Worm (Caenorhabditis elegans) whole organism, L2 larva: ENCODE results near the gene EEED8.18.

Experiments
- C34F6.9 ChIP-seq: fragments of 150-350 bp; optimal IDR thresholded peaks from 2 replicates; lab custom pipeline; 2014; ENCODE audit warnings: missing biosample characterization, missing genetic modification characterization
- F13H6.1 ChIP-seq: sonication (generic microtip); optimal IDR thresholded peaks from 2 replicates; lab custom pipeline; 2016; ENCODE audit warnings: missing genetic modification characterization, missing compliant biosample characterization
- Y55F3AM.14 ChIP-seq: fragments of 200-800 bp; sonication (Bioruptor generic); optimal IDR thresholded peaks from 2 replicates; lab custom pipeline; 2018; ENCODE audit warnings: mild to moderate bottlenecking, missing genetic modification characterization, missing compliant biosample characterization
- ZK546.5 ChIP-seq: sonication (generic microtip); optimal IDR thresholded peaks from 2 replicates; lab custom pipeline; 2017; ENCODE audit warnings: missing biosample characterization, missing genetic modification characterization
- alr-1 ChIP-seq: fragments of 150-350 bp; optimal IDR thresholded peaks from 2 replicates; lab custom pipeline; 2014; ENCODE audit warnings: missing biosample characterization, missing genetic modification characterization
- ama-1 ChIP-seq: fragments of 150-350 bp; optimal IDR thresholded peaks from 2 replicates; lab custom pipeline; 2018; ENCODE audit warnings: inconsistent platforms
- blmp-1 ChIP-seq: sonication (generic microtip); optimal IDR thresholded peaks from 2 replicates; lab custom pipeline; 2017; ENCODE audit warnings: missing genetic modification characterization, mild to moderate bottlenecking, missing compliant biosample characterization, antibody characterized with exemption, moderate library complexity; ENCODE audit not compliant: insufficient read depth
- ceh-16 ChIP-seq: fragments of 150-350 bp; optimal IDR thresholded peaks from 2 replicates; lab custom pipeline; 2014; ENCODE audit warnings: missing biosample characterization, missing genetic modification characterization
- ceh-82 ChIP-seq: fragments of 150-350 bp; optimal IDR thresholded peaks from 2 replicates; lab custom pipeline; 2014; ENCODE audit warnings: missing biosample characterization, missing genetic modification characterization
- crh-2 ChIP-seq: sonication (generic microtip); optimal IDR thresholded peaks from 2 replicates; lab custom pipeline; 2017; ENCODE audit warnings: missing biosample characterization, missing genetic modification characterization
- dmd-4 ChIP-seq: sonication (generic microtip); optimal IDR thresholded peaks from 2 replicates; lab custom pipeline; 2017; ENCODE audit warnings: missing biosample characterization, missing genetic modification characterization
- egl-27 ChIP-seq: sonication (generic microtip); optimal IDR thresholded peaks from 3 replicates; lab custom pipeline; 2017; ENCODE audit warnings: missing biosample characterization, missing genetic modification reagents, missing genetic modification characterization
- elt-1 ChIP-seq: fragments of 150-350 bp; optimal IDR thresholded peaks from 2 replicates; lab custom pipeline; 2014; ENCODE audit warnings: missing biosample characterization, missing genetic modification characterization
- fos-1 ChIP-seq: fragments of 150-350 bp; optimal IDR thresholded peaks from 2 replicates; lab custom pipeline; 2014; ENCODE audit warnings: missing biosample characterization, missing genetic modification characterization
- lin-11 ChIP-seq: fragments of 150-350 bp; sonication (generic microtip); optimal IDR thresholded peaks from 2 replicates; lab custom pipeline; 2014; ENCODE audit warnings: missing biosample characterization, missing genetic modification characterization, inconsistent platforms, mixed read lengths
- lin-39 ChIP-seq: fragments of 150-350 bp; optimal IDR thresholded peaks from 2 replicates; lab custom pipeline; 2014; ENCODE audit warnings: missing biosample characterization, missing genetic modification reagents, missing genetic modification characterization
- lsy-2 ChIP-seq, 2 experiments: fragments of 150-350 bp in 1 of 2; sonication (generic microtip) in 1 of 2; optimal IDR thresholded peaks; 2 replicates each; lab custom pipeline; 2014 to 2017; ENCODE audit warnings: missing biosample characterization in 2 of 2, missing genetic modification characterization in 2 of 2
- mdl-1 ChIP-seq, 2 experiments: fragments of 150-350 bp in 1 of 2; sonication (generic microtip) in 1 of 2; optimal IDR thresholded peaks; 2 replicates each; lab custom pipeline; 2017; ENCODE audit warnings: missing biosample characterization in 2 of 2, missing genetic modification characterization in 2 of 2
- nhr-10 ChIP-seq: sonication (generic microtip); optimal IDR thresholded peaks from 2 replicates; lab custom pipeline; 2017; ENCODE audit warnings: missing biosample characterization, missing genetic modification characterization
- nhr-12 ChIP-seq: fragments of 150-350 bp; optimal IDR thresholded peaks from 2 replicates; lab custom pipeline; 2014; ENCODE audit warnings: missing biosample characterization, missing genetic modification characterization
- nhr-129 ChIP-seq: fragments of 150-350 bp; optimal IDR thresholded peaks from 2 replicates; lab custom pipeline; 2014; ENCODE audit warnings: missing biosample characterization, missing genetic modification characterization
- nhr-21 ChIP-seq: fragments of 150-350 bp; optimal IDR thresholded peaks from 2 replicates; lab custom pipeline; 2014; ENCODE audit warnings: missing biosample characterization, missing genetic modification characterization
- nhr-237 ChIP-seq: fragments of 150-350 bp; optimal IDR thresholded peaks from 2 replicates; lab custom pipeline; 2014; ENCODE audit warnings: missing biosample characterization, missing genetic modification characterization
- nhr-25 ChIP-seq: fragments of 150-350 bp; sonication (generic microtip); optimal IDR thresholded peaks from 3 replicates; lab custom pipeline; 2014; ENCODE audit warnings: missing biosample characterization, missing genetic modification characterization
- nhr-6 ChIP-seq: fragments of 150-350 bp; optimal IDR thresholded peaks from 2 replicates; lab custom pipeline; 2014; ENCODE audit warnings: missing biosample characterization, missing genetic modification characterization
- nhr-77 ChIP-seq: fragments of 150-350 bp; optimal IDR thresholded peaks from 2 replicates; lab custom pipeline; 2014; ENCODE audit warnings: missing biosample characterization, missing genetic modification characterization
- peb-1 ChIP-seq: fragments of 150-350 bp; optimal IDR thresholded peaks from 2 replicates; lab custom pipeline; 2014; ENCODE audit warnings: missing biosample characterization, missing genetic modification characterization
- skn-1 ChIP-seq: sonication (generic microtip); optimal IDR thresholded peaks from 2 replicates; lab custom pipeline; 2017; ENCODE audit warnings: missing biosample characterization, missing genetic modification characterization
- sma-3 ChIP-seq: sonication (generic microtip); optimal IDR thresholded peaks from 2 replicates; lab custom pipeline; 2016; ENCODE audit warnings: missing genetic modification reagents, missing genetic modification characterization, missing compliant biosample characterization
- sma-9 ChIP-seq, 2 experiments: fragments of 150-350 bp in 1 of 2; sonication (generic microtip) in 1 of 2; optimal IDR thresholded peaks; 2 replicates each; lab custom pipeline; 2014 to 2016; ENCODE audit warnings: missing genetic modification characterization in 2 of 2, mild to moderate bottlenecking in 1 of 2, missing biosample characterization in 1 of 2, missing compliant biosample characterization in 1 of 2, missing genetic modification reagents in 1 of 2, moderate library complexity in 1 of 2
- snpc-4 ChIP-seq: fragments of 150-350 bp; optimal IDR thresholded peaks from 2 replicates; lab custom pipeline; 2014; ENCODE audit warnings: missing biosample characterization, missing genetic modification characterization
- unc-39 ChIP-seq: fragments of 150-350 bp; optimal IDR thresholded peaks from 2 replicates; lab custom pipeline; 2014; ENCODE audit warnings: missing biosample characterization, missing genetic modification characterization
- unc-55 ChIP-seq: fragments of 150-350 bp; sonication (generic microtip); optimal IDR thresholded peaks from 3 replicates; lab custom pipeline; 2014; ENCODE audit warnings: missing biosample characterization, missing genetic modification reagents, missing genetic modification characterization
- unc-62 ChIP-seq: fragments of 150-350 bp; optimal IDR thresholded peaks from 2 replicates; lab custom pipeline; 2014; ENCODE audit warnings: missing biosample characterization, missing genetic modification reagents, missing genetic modification characterization
- zag-1 ChIP-seq: fragments of 150-350 bp; optimal IDR thresholded peaks from 2 replicates; lab custom pipeline; 2014; ENCODE audit warnings: missing biosample characterization, missing genetic modification characterization
- ztf-4 ChIP-seq: fragments of 150-350 bp; optimal IDR thresholded peaks from 2 replicates; lab custom pipeline; 2014; ENCODE audit warnings: missing biosample characterization, missing genetic modification characterization

Gene EEED8.18

ce11 chrII:5412467-5412866 is at the start of gene EEED8.18, which contains the start of gene EEED8.13:
TSS of gene EEED8.18 (minus strand) at chrII:5412610.
TSS of gene EEED8.13 (minus strand) at chrII:5412567.
- no peak for TF ChIP-seq dmd-4
- no peak for TF ChIP-seq nhr-6 (tag; lab: Kevin White, UChicago)
- TF ChIP-seq lsy-2 (tag; optimal IDR thresholded peaks at IDR 0.05; lab: Kevin White, UChicago) = no peak
- no peak for TF ChIP-seq mdl-1 (tag; optimal IDR thresholded peaks at IDR 0.05; lab: Kevin White, UChicago)
- no peak for TF ChIP-seq nhr-77 (tag; lab: Kevin White, UChicago)
- TF ChIP-seq nhr-237 (tag; lab: Kevin White, UChicago) = no peak
- TF ChIP-seq unc-39 (tag; lab: Kevin White, UChicago) = no peak
- no peak for TF ChIP-seq blmp-1 (tag; lab: Kevin White, UChicago)
- TF ChIP-seq, all 48 proteins: peak for 0

ce11 chrII:5460911-5461310 is 48.5 kb upstream of the EEED8.18 start:
- TF ChIP-seq fos-1 (tag; lab: Kevin White, UChicago) (peak; percentile 44), ztf-4 (no peak), F13H6.1 (peak; percentile 46), unc-55 (GFP tag; lab: Kevin White, UChicago) (no peak), nhr-129 (tag; lab: Kevin White, UChicago) (no peak), lin-11 (tag; lab: Kevin White, UChicago) (no peak), zag-1 (tag; lab: Kevin White, UChicago) (no peak), ceh-82 (tag; lab: Kevin White, UChicago) (no peak), nhr-12 (tag; lab: Kevin White, UChicago) (no peak), nhr-25 (tag; lab: Kevin White, UChicago) (no peak), skn-1 (tag; lab: Kevin White, UChicago) (no peak), ama-1 (lab: Kevin White, UChicago) (no peak), snpc-4 (no peak), crh-2 (no peak), nhr-10 (tag; lab: Kevin White, UChicago) (no peak), egl-27 (no peak)

- TF ChIP-seq F13H6.1 (no peak), ZK546.5 (tag; lab: Kevin White, UChicago) (no peak), ceh-16 (no peak), nhr-25 (tag; lab: Kevin White, UChicago) (no peak), ztf-4 (no peak), peb-1 (tag; lab: Kevin White, UChicago) (no peak), elt-1 (tag; lab: Kevin White, UChicago) (no peak), nhr-237 (tag; lab: Kevin White, UChicago) (no peak), alr-1 (no peak), nhr-77 (tag; lab: Kevin White, UChicago) (no peak), lin-39 (tag; lab: Kevin White, UChicago) (no peak), mdl-1 (tag; optimal IDR thresholded peaks at IDR 0.05; lab: Kevin White, UChicago) (no peak), nhr-12 (tag; lab: Kevin White, UChicago) (no peak), blmp-1 (tag; lab: Kevin White, UChicago) (peak; percentile 60), C34F6.9 (no peak), Y55F3AM.14 (GFP tag; lab: Kevin White, UChicago) (no peak), ama-1 (lab: Kevin White, UChicago) (no peak), egl-27 (no peak), nhr-21 (tag; lab: Kevin White, UChicago) (no peak), lin-11 (tag; lab: Kevin White, UChicago) (no peak), fos-1 (tag; lab: Kevin White, UChicago) (peak; percentile 43), crh-2 (no peak), nhr-10 (tag; lab: Kevin White, UChicago) (no peak), zag-1 (tag; lab: Kevin White, UChicago) (no peak), unc-62 (no peak), sma-3 (peak; percentile 68), sma-9 (GFP tag; optimal IDR thresholded peaks at IDR 0.05; lab: Kevin White, UChicago) (peak; percentile 9), sma-9 (tag; optimal IDR thresholded peaks at IDR 0.05; lab: Kevin White, UChicago) (no peak)
Observed at ce11 chrII:5459534-5459933, 47.1 kb upstream of the EEED8.18 start.
